Fruit fly (Drosophila melanogaster): Measurements from ENCODE around the gene CG12541.

Gene CG12541

dm6 chrX:7094861-7095260, 29.0 kb upstream of the CG12541 start (continued):
- TF ChIP-seq CG1792 (GFP tag; optimal IDR thresholded peaks at IDR 0.05) (no peak), CG8924 (tag; optimal IDR thresholded peaks at IDR 0.05) (no peak), ase (GFP tag; IDR thresholded peaks at IDR 0.05) (no peak), CG8478 (optimal IDR thresholded peaks at IDR 0.05) (no peak), zen2 (GFP tag; IDR thresholded peaks at IDR 0.05; ENCODE audit: partially characterized antibody) (no peak), CG12391 (tag; optimal IDR thresholded peaks at IDR 0.05) (peak; percentile 55), Aef1 (GFP tag; IDR thresholded peaks at IDR 0.05) (no peak), chinmo (GFP tag; IDR thresholded peaks at IDR 0.05; ENCODE audit: partially characterized antibody) (no peak), Gsc (GFP tag; IDR thresholded peaks at IDR 0.05) (no peak), Hr3 (GFP tag; optimal IDR thresholded peaks at IDR 0.05) (peak; percentile 30), ftz-f1 (GFP tag; optimal IDR thresholded peaks at IDR 0.05) (no peak), wor (GFP tag; IDR thresholded peaks at IDR 0.05) (peak; percentile 36; the same call in 1 of the 2 replicates), MBD-R2 (GFP tag; IDR thresholded peaks at IDR 0.05) (no peak), CG8290 (GFP tag; optimal IDR thresholded peaks at IDR 0.05) (no peak), CG8290 (tag; optimal IDR thresholded peaks at IDR 0.05) (no peak), br (optimal IDR thresholded peaks at IDR 0.05) (no peak), HLH4C (GFP tag; IDR thresholded peaks at IDR 0.05; ENCODE audit: partially characterized antibody) (no peak), NC2α (GFP tag; optimal IDR thresholded peaks at IDR 0.05) (no peak), NfI (GFP tag; optimal IDR thresholded peaks at IDR 0.05) (no peak), CG10321 (GFP tag; IDR thresholded peaks at IDR 0.05) (no peak), ara (GFP tag; IDR thresholded peaks at IDR 0.05) (no peak), tgo (GFP tag; IDR thresholded peaks at IDR 0.05) (peak; percentile 18; the same call in 1 of the 3 replicates), crc (GFP tag; optimal IDR thresholded peaks at IDR 0.05) (no peak), inv (GFP tag; IDR thresholded peaks at IDR 0.05; ENCODE audit: partially characterized antibody) (no peak), Dbx (GFP tag; IDR thresholded peaks at IDR 0.05) (no peak), Ravus (GFP tag; IDR thresholded peaks at IDR 0.05) (no peak), Tbp (GFP tag; optimal IDR thresholded peaks at IDR 0.05) (no peak), twi (tag; optimal IDR thresholded peaks at IDR 0.05) (no peak), Adf1 (GFP tag; IDR thresholded peaks at IDR 0.05) (no peak), gsb (GFP tag; IDR thresholded peaks at IDR 0.05) (no peak), CG4328 (GFP tag; optimal IDR thresholded peaks at IDR 0.05) (no peak), ato (GFP tag; IDR thresholded peaks at IDR 0.05; ENCODE audit: partially characterized antibody) (no peak), ems (GFP tag; optimal IDR thresholded peaks at IDR 0.05) (no peak), nmo (GFP tag; optimal IDR thresholded peaks at IDR 0.05) (peak; percentile 66), toy (GFP tag; IDR thresholded peaks at IDR 0.05) (no peak), oc (tag; optimal IDR thresholded peaks at IDR 0.05) (peak; percentile 45), gro (GFP tag; optimal IDR thresholded peaks at IDR 0.05) (no peak), dysf (GFP tag; IDR thresholded peaks at IDR 0.05) (0 out of 3 replicates have a peak, but pooled peaks have one; percentile 18), Ets97D (GFP tag; optimal IDR thresholded peaks at IDR 0.05) (no peak), CG7963 (GFP tag; IDR thresholded peaks at IDR 0.05; ENCODE audit: partially characterized antibody) (no peak), pzg (GFP tag; optimal IDR thresholded peaks at IDR 0.05) (no peak), CG12659 (GFP tag; optimal IDR thresholded peaks at IDR 0.05) (no peak), vnd (GFP tag; IDR thresholded peaks at IDR 0.05; ENCODE audit: partially characterized antibody) (no peak), lmd (GFP tag; IDR thresholded peaks at IDR 0.05) (no peak), Camta (GFP tag; optimal IDR thresholded peaks at IDR 0.05) (no peak), CG12769 (tag; optimal IDR thresholded peaks at IDR 0.05) (no peak), emc (GFP tag; optimal IDR thresholded peaks at IDR 0.05) (no peak), CG12236 (GFP tag; optimal IDR thresholded peaks at IDR 0.05) (no peak), CG6254 (GFP tag; optimal IDR thresholded peaks at IDR 0.05) (no peak), Med (GFP tag) (peak; percentile 1), mirr (GFP tag; optimal IDR thresholded peaks at IDR 0.05) (no peak), Taf1 (GFP tag; IDR thresholded peaks at IDR 0.05) (no peak), Hmx (GFP tag; optimal IDR thresholded peaks at IDR 0.05) (no peak)

All from whole organism, embryonic.